Worm (Caenorhabditis elegans) whole organism, young adult: Measurements from ENCODE around the gene czw-1.

Experiments used
- F39B2.1 ChIP-seq: fragments of 200-800 bp; sonication (Bioruptor generic); IDR thresholded peaks from 2 replicates; pipeline ENCODE4 v1.3.6; 2022; ENCODE audit warnings: missing genetic modification reagents, missing genetic modification characterization, missing compliant biosample characterization
- F55B11.4 ChIP-seq: sonication (generic microtip); optimal IDR thresholded peaks from 2 replicates; lab custom pipeline; 2016; ENCODE audit warnings: missing compliant biosample characterization, missing genetic modification characterization, borderline replicate concordance; ENCODE audit not compliant: insufficient read depth
- F57C9.4 ChIP-seq: sonication (generic microtip); optimal IDR thresholded peaks from 2 replicates; lab custom pipeline; 2017; ENCODE audit warnings: mild to moderate bottlenecking, missing genetic modification characterization, missing compliant biosample characterization
- ZK185.1 ChIP-seq: sonication (generic microtip); optimal IDR thresholded peaks from 2 replicates; lab custom pipeline; 2016; ENCODE audit warnings: mild to moderate bottlenecking, missing genetic modification characterization, missing compliant biosample characterization; ENCODE audit not compliant: poor library complexity, severe bottlenecking
- akir-1 ChIP-seq: fragments of 200-800 bp; sonication (Bioruptor generic); optimal IDR thresholded peaks from 2 replicates; lab custom pipeline; 2018; ENCODE audit warnings: mild to moderate bottlenecking, missing genetic modification characterization, moderate library complexity, missing compliant biosample characterization
- ama-1 ChIP-seq, 3 experiments: fragments of 150-350 bp in 1 of 3; sonication (generic microtip) in 2 of 3; optimal IDR thresholded peaks; 2 replicates each; lab custom pipeline; 2014 to 2018; ENCODE audit warnings: missing biosample characterization in 2 of 3, missing genetic modification characterization in 2 of 3, missing genetic modification reagents in 2 of 3
- athp-1 ChIP-seq: sonication (generic microtip); optimal IDR thresholded peaks from 2 replicates; lab custom pipeline; 2017; ENCODE audit warnings: mild to moderate bottlenecking, missing genetic modification characterization, missing compliant biosample characterization
- ccch-3 ChIP-seq: fragments of 200-800 bp; sonication (Bioruptor generic); optimal IDR thresholded peaks from 2 replicates; lab custom pipeline; 2018; ENCODE audit warnings: mild to moderate bottlenecking, missing genetic modification characterization, missing compliant biosample characterization
- ceh-40 ChIP-seq: fragments of 200-800 bp; sonication (Bioruptor generic); IDR thresholded peaks from 2 replicates; pipeline ENCODE4 v1.3.6; 2022; ENCODE audit warnings: missing genetic modification characterization, missing compliant biosample characterization
- dox-1 ChIP-seq: fragments of 200-800 bp; sonication (Bioruptor generic); IDR thresholded peaks from 2 replicates; pipeline ENCODE4 v1.3.6; 2022; ENCODE audit warnings: missing genetic modification reagents, missing genetic modification characterization, missing compliant biosample characterization
- dpl-1 ChIP-seq: fragments of 150-350 bp; optimal IDR thresholded peaks from 2 replicates; lab custom pipeline; 2014; ENCODE audit warnings: missing biosample characterization, missing genetic modification reagents, missing genetic modification characterization
- egrh-3 ChIP-seq: fragments of 200-800 bp; sonication (Bioruptor generic); IDR thresholded peaks from 2 replicates; pipeline ENCODE4 v1.3.6; 2022; ENCODE audit warnings: missing genetic modification reagents, missing genetic modification characterization, missing compliant biosample characterization
- ekl-4 ChIP-seq: fragments of 200-800 bp; sonication (Bioruptor generic); IDR thresholded peaks from 2 replicates; pipeline ENCODE4 v1.3.6; 2022; ENCODE audit warnings: missing genetic modification reagents, missing genetic modification characterization, missing compliant biosample characterization
- hlh-12 ChIP-seq: sonication (generic microtip); optimal IDR thresholded peaks from 2 replicates; lab custom pipeline; 2016; ENCODE audit warnings: missing genetic modification characterization, missing compliant biosample characterization
- lag-1 ChIP-seq: fragments of 200-800 bp; sonication (Bioruptor generic); IDR thresholded peaks from 2 replicates; pipeline ENCODE4 v1.3.6; 2022; ENCODE audit warnings: missing genetic modification reagents, missing genetic modification characterization, missing compliant biosample characterization
- let-526 ChIP-seq: fragments of 200-800 bp; sonication (Bioruptor generic); IDR thresholded peaks from 2 replicates; pipeline ENCODE4 v1.3.6; 2022; ENCODE audit warnings: missing genetic modification reagents, missing genetic modification characterization, missing compliant biosample characterization
- lin-26 ChIP-seq: fragments of 200-800 bp; sonication (Bioruptor generic); IDR thresholded peaks from 2 replicates; pipeline ENCODE4 v1.3.6; 2022; ENCODE audit warnings: missing genetic modification reagents, missing genetic modification characterization, missing compliant biosample characterization
- lin-40 ChIP-seq: sonication (generic microtip); optimal IDR thresholded peaks from 2 replicates; lab custom pipeline; 2016; ENCODE audit warnings: missing genetic modification characterization, mild to moderate bottlenecking, missing compliant biosample characterization, missing genotype, missing genetic modification reagents
- lin-54 ChIP-seq: fragments of 200-800 bp; sonication (Bioruptor generic); optimal IDR thresholded peaks from 2 replicates; lab custom pipeline; 2018; ENCODE audit warnings: mild to moderate bottlenecking, missing genetic modification characterization, missing compliant biosample characterization
- lir-1 ChIP-seq: fragments of 200-800 bp; sonication (Bioruptor generic); conservative IDR thresholded peaks from 2 replicates; pipeline ENCODE4 v1.3.6; 2022; ENCODE audit warnings: missing genetic modification reagents, missing genetic modification characterization, missing compliant biosample characterization
- lsl-1 ChIP-seq: fragments of 200-800 bp; sonication (Bioruptor generic); optimal IDR thresholded peaks from 2 replicates; lab custom pipeline; 2018; ENCODE audit warnings: mild to moderate bottlenecking, missing genetic modification characterization, moderate library complexity, missing compliant biosample characterization
- madf-6 ChIP-seq: fragments of 200-800 bp; sonication (Bioruptor generic); IDR thresholded peaks from 2 replicates; pipeline ENCODE4 v1.3.6; 2022; ENCODE audit warnings: missing genetic modification reagents, missing genetic modification characterization, missing compliant biosample characterization
- mel-28 ChIP-seq: sonication (generic microtip); optimal IDR thresholded peaks from 2 replicates; lab custom pipeline; 2016; ENCODE audit warnings: borderline replicate concordance, mild to moderate bottlenecking, missing genetic modification characterization, missing compliant biosample characterization
- mxl-1 ChIP-seq: sonication (generic microtip); optimal IDR thresholded peaks from 2 replicates; lab custom pipeline; 2016; ENCODE audit warnings: missing genetic modification characterization, missing compliant biosample characterization
- nhr-27 ChIP-seq: fragments of 200-800 bp; sonication (Bioruptor generic); optimal IDR thresholded peaks from 2 replicates; lab custom pipeline; 2018; ENCODE audit warnings: mild to moderate bottlenecking, missing genetic modification characterization, moderate library complexity, missing compliant biosample characterization
- sea-2 ChIP-seq: fragments of 200-800 bp; sonication (Bioruptor generic); IDR thresholded peaks from 2 replicates; pipeline ENCODE4 v1.3.6; 2022; ENCODE audit warnings: missing genetic modification characterization, missing compliant biosample characterization
- snpc-1.1 ChIP-seq: sonication (generic microtip); optimal IDR thresholded peaks from 2 replicates; lab custom pipeline; 2017; ENCODE audit warnings: missing genetic modification characterization, mild to moderate bottlenecking, missing compliant biosample characterization, antibody characterized with exemption, moderate library complexity, missing genotype, missing genetic modification reagents; ENCODE audit not compliant: insufficient read depth
- snpc-4 ChIP-seq, 5 experiments: fragments of 150-350 bp in 1 of 5; sonication (generic microtip) in 4 of 5; optimal IDR thresholded peaks; 2 replicates each; lab custom pipeline; 2014 to 2018; ENCODE audit warnings: missing genetic modification characterization in 5 of 5, missing biosample characterization in 3 of 5, antibody characterized with exemption in 2 of 5, mild to moderate bottlenecking in 2 of 5, missing compliant biosample characterization in 2 of 5, missing genotype in 2 of 5, moderate library complexity in 2 of 5, missing genetic modification reagents in 1 of 5
- sptf-2 ChIP-seq: fragments of 200-800 bp; sonication (Bioruptor generic); optimal IDR thresholded peaks from 2 replicates; lab custom pipeline; 2018; ENCODE audit warnings: mild to moderate bottlenecking, missing genetic modification characterization, missing compliant biosample characterization
- unc-130 ChIP-seq: sonication (generic microtip); optimal IDR thresholded peaks from 2 replicates; lab custom pipeline; 2016; ENCODE audit warnings: missing genetic modification reagents, missing genetic modification characterization, missing compliant biosample characterization
- zfh-2 ChIP-seq: fragments of 200-800 bp; sonication (Bioruptor generic); conservative IDR thresholded peaks from 2 replicates; pipeline ENCODE4 v1.3.6; 2022; ENCODE audit warnings: missing genetic modification reagents, missing genetic modification characterization, missing compliant biosample characterization
- ztf-22 ChIP-seq: fragments of 200-800 bp; sonication (Bioruptor generic); optimal IDR thresholded peaks from 2 replicates; lab custom pipeline; 2018; ENCODE audit warnings: mild to moderate bottlenecking, missing genetic modification characterization, moderate library complexity, missing compliant biosample characterization

Gene czw-1

ce11 chrIV:7958092-7958491, 11.5 kb upstream of the czw-1 start (continued):
- peak; percentile 89 for TF ChIP-seq madf-6 (GFP tag; lab: Robert Waterston, UW)

- TF ChIP-seq lin-54 (GFP tag; lab: Kevin White, UChicago) (no peak), zfh-2 (GFP tag; lab: Robert Waterston, UW) (0 out of 2 replicates have a peak, but pooled peaks have one; percentile 20), dpl-1 (GFP tag; lab: Kevin White, UChicago) (no peak), snpc-4 (GFP tag; optimal IDR thresholded peaks at IDR 0.05; lab: Kevin White, UChicago) (no peak), snpc-4 (tag; optimal IDR thresholded peaks at IDR 0.05; lab: Kevin White, UChicago) (no peak)
Measured at ce11 chrIV:7957504-7957903, 10.9 kb upstream of the czw-1 start, which contains the start of gene frpr-10. Gene frpr-10 (plus strand): TSS chrIV:7957804.

- TF ChIP-seq F57C9.4 (tag; lab: Kevin White, UChicago) (no peak), hlh-12 (tag; lab: Kevin White, UChicago) (no peak), F39B2.1 (GFP tag; lab: Robert Waterston, UW) (no peak), dox-1 (GFP tag; lab: Robert Waterston, UW) (no peak), ekl-4 (GFP tag; lab: Robert Waterston, UW) (no peak), athp-1 (tag; lab: Kevin White, UChicago) (no peak), zfh-2 (GFP tag; lab: Robert Waterston, UW) (no peak), akir-1 (GFP tag; lab: Kevin White, UChicago) (no peak), ccch-3 (no peak), snpc-1.1 (tag; lab: Kevin White, UChicago) (no peak), sptf-2 (GFP tag; lab: Kevin White, UChicago) (no peak), sea-2 (GFP tag; lab: Robert Waterston, UW) (no peak), nhr-27 (tag; lab: Kevin White, UChicago) (no peak), lag-1 (no peak), F55B11.4 (tag; lab: Kevin White, UChicago) (no peak), lir-1 (GFP tag; lab: Robert Waterston, UW) (no peak), mel-28 (tag; lab: Kevin White, UChicago) (no peak)
Measured at ce11 chrIV:7956643-7957317, 10.2 kb upstream of the czw-1 start, which contains the start of gene csr-1. Gene csr-1 (plus strand): TSS chrIV:7957267.

DNA sequence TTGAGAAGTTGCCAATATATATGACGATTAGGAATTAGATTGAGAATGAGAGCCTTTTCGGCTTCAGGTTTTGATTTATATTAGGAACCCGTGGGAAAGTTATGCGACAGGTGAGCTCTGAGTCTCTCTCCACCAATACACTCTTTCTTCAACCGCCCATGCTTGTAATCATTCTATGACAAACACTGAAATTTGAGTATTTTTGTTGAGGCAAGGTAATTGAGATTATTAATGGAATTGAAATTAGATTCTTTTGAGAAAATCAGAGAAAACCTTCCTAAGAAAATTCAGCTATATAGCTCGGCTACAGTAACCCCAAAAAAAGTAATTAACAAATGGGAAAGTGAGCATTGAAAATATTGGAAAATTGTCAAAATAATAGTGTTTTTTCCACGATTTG, 9.2 kb upstream of the czw-1 start, which contains the start of gene ceh-19:
Gene ceh-19, minus strand, starts transcription at position 101 of the 400 bp plus-strand sequence.
- TF ChIP-seq dpl-1 (GFP tag; lab: Kevin White, UChicago) (no peak), lin-26 (no peak), ZK185.1 (no peak), mxl-1 (no peak), unc-130 (GFP tag; lab: Kevin White, UChicago) (no peak), lin-40 (tag; lab: Kevin White, UChicago) (no peak), nhr-27 (tag; lab: Kevin White, UChicago) (no peak), egrh-3 (GFP tag; lab: Robert Waterston, UW) (no peak)

DNA sequence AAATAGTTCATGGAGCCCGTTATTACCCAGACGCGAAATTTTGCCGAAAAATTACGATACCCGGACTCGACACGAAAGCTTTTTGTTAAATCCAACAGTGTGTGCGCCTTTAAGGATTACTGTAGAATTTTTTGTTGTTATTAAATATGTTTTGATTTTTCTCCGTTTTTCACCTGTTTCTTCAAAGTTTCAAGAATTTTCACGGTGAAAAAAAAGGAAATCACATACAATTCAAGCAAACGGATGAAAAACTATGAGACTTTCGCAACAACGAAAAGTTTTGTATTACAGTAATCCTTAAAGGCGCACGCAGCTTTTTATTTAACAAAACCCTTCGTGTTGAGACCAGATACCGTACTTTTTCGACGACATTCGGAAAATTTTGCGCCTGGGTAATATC, 7.4 kb upstream of the czw-1 start:
- TF ChIP-seq ceh-40 (GFP tag; lab: Robert Waterston, UW) (no peak), ama-1 (optimal IDR thresholded peaks at IDR 0.05; lab: Kevin White, UChicago) (no peak), ama-1 (GFP tag; optimal IDR thresholded peaks at IDR 0.05; lab: Kevin White, UChicago) (no peak), let-526 (GFP tag; lab: Robert Waterston, UW) (no peak), lsl-1 (peak; percentile 63), ztf-22 (no peak)
